Fruit fly (Drosophila melanogaster) whole organism, adult: Measurements from ENCODE around the gene CG15563.

ENCODE experiments used
- CG11617 ChIP-seq: fragments of 200-800 bp; sonication (Bioruptor generic); optimal IDR thresholded peaks from 2 replicates; lab custom pipeline; 2017; ENCODE audit warnings: mild to moderate bottlenecking, missing biosample characterization, missing genetic modification reagents, missing genetic modification characterization
- CG12768 ChIP-seq: fragments of 200-800 bp; sonication (Bioruptor generic); optimal IDR thresholded peaks from 2 replicates; lab custom pipeline; 2017; ENCODE audit warnings: missing biosample characterization, missing genetic modification characterization, mild to moderate bottlenecking, moderate library complexity, missing genetic modification reagents
- CG1620 ChIP-seq: fragments of 200-800 bp; sonication (Bioruptor generic); optimal IDR thresholded peaks from 2 replicates; lab custom pipeline; 2016; ENCODE audit warnings: missing biosample characterization, missing genetic modification characterization
- CG5204 ChIP-seq: fragments of 200-800 bp; sonication (Bioruptor generic); optimal IDR thresholded peaks from 2 replicates; lab custom pipeline; 2016; ENCODE audit warnings: missing biosample characterization, missing genetic modification characterization
- CG7045 ChIP-seq: fragments of 200-800 bp; sonication (Bioruptor generic); optimal IDR thresholded peaks from 2 replicates; lab custom pipeline; 2017; ENCODE audit warnings: missing biosample characterization, mild to moderate bottlenecking, missing genetic modification characterization
- CG7101 ChIP-seq: fragments of 200-800 bp; sonication (Bioruptor generic); optimal IDR thresholded peaks from 2 replicates; lab custom pipeline; 2018; ENCODE audit warnings: missing biosample characterization, mild to moderate bottlenecking, missing genetic modification characterization, moderate library complexity
- Crg-1 ChIP-seq: fragments of 200-800 bp; sonication (Bioruptor generic); optimal IDR thresholded peaks from 2 replicates; lab custom pipeline; 2016; ENCODE audit warnings: missing biosample characterization, missing genetic modification characterization
- Mnt ChIP-seq: fragments of 200-800 bp; sonication (Bioruptor generic); optimal IDR thresholded peaks from 2 replicates; lab custom pipeline; 2016; ENCODE audit warnings: missing biosample characterization, mild to moderate bottlenecking, missing genetic modification characterization
- bab1 ChIP-seq: fragments of 200-800 bp; sonication (Bioruptor generic); optimal IDR thresholded peaks from 3 replicates; lab custom pipeline; 2019; ENCODE audit warnings: missing biosample characterization, mild to moderate bottlenecking, missing genetic modification characterization, moderate library complexity
- cic ChIP-seq: fragments of 200-800 bp; sonication (Bioruptor generic); optimal IDR thresholded peaks from 2 replicates; lab custom pipeline; 2017; ENCODE audit warnings: missing biosample characterization, mild to moderate bottlenecking, missing genetic modification characterization, moderate library complexity
- cnc ChIP-seq, 2 experiments: fragments of >200 bp; optimal IDR thresholded peaks; 2 replicates each; lab custom pipeline; 2017
- kay ChIP-seq: fragments of 200-800 bp; sonication (Bioruptor generic); peaks from one replicate; lab custom pipeline; 2016; ENCODE audit warnings: missing biosample characterization, missing genetic modification characterization, borderline replicate concordance
- pad ChIP-seq: fragments of 200-800 bp; sonication (Bioruptor generic); optimal IDR thresholded peaks from 3 replicates; lab custom pipeline; 2017; ENCODE audit warnings: missing biosample characterization, missing genetic modification characterization, mild to moderate bottlenecking, moderate library complexity, missing genetic modification reagents
- toe ChIP-seq: fragments of 200-800 bp; sonication (Bioruptor generic); optimal IDR thresholded peaks from 2 replicates; lab custom pipeline; 2016; ENCODE audit warnings: missing biosample characterization, missing genetic modification characterization

- no peak for TF ChIP-seq pad (GFP tag; lab: Kevin White, UChicago)
- TF ChIP-seq kay, result no peak
- no peak for TF ChIP-seq Mnt (GFP tag; lab: Kevin White, UChicago)
- TF ChIP-seq cic (GFP tag; lab: Kevin White, UChicago), result no peak
- no peak for TF ChIP-seq CG7045 (GFP tag; lab: Kevin White, UChicago)
- TF ChIP-seq Crg-1, result no peak
- no peak for TF ChIP-seq bab1
- TF ChIP-seq CG11617, result no peak
- TF ChIP-seq CG7101 (tag; lab: Kevin White, UChicago), result no peak
- no peak for TF ChIP-seq cnc (optimal IDR thresholded peaks at IDR 0.05; lab: Kevin White, UChicago)
- no peak for TF ChIP-seq CG12768
- TF ChIP-seq CG5204 (GFP tag; lab: Kevin White, UChicago), result no peak
- TF ChIP-seq CG1620 (GFP tag; lab: Kevin White, UChicago), result no peak
- no peak for TF ChIP-seq toe (GFP tag; lab: Kevin White, UChicago)
These were observed 13.6 kb upstream of the CG15563 start for dm6 chr3R:31245785-31246184.
